Worm (Caenorhabditis elegans) whole organism, L4 larva: Measurements from ENCODE around the gene nlp-80.

Experiments used
- F26F4.8 ChIP-seq: fragments of 200-800 bp; sonication (Bioruptor generic); conservative IDR thresholded peaks from 2 replicates; pipeline ENCODE4 v1.3.6; 2022; ENCODE audit warnings: missing genetic modification characterization, missing compliant biosample characterization
- F37D6.2 ChIP-seq: sonication (generic microtip); optimal IDR thresholded peaks from 2 replicates; lab custom pipeline; 2016; ENCODE audit warnings: mild to moderate bottlenecking, missing genetic modification characterization, missing compliant biosample characterization
- F49E8.2 ChIP-seq: sonication (generic microtip); optimal IDR thresholded peaks from 2 replicates; lab custom pipeline; 2016; ENCODE audit warnings: missing compliant biosample characterization, mild to moderate bottlenecking, missing genetic modification characterization, borderline replicate concordance
- R02D3.7 ChIP-seq: fragments of 150-350 bp; sonication (generic microtip); optimal IDR thresholded peaks from 3 replicates; lab custom pipeline; 2014; ENCODE audit warnings: missing biosample characterization, missing genetic modification characterization
- T20F7.1 ChIP-seq: fragments of 200-800 bp; sonication (Bioruptor generic); optimal IDR thresholded peaks from 2 replicates; lab custom pipeline; 2018; ENCODE audit warnings: mild to moderate bottlenecking, missing genetic modification characterization, missing compliant biosample characterization
- T26A8.4 ChIP-seq: fragments of 200-800 bp; sonication (Bioruptor generic); IDR thresholded peaks from 2 replicates; pipeline ENCODE4 v1.3.6; 2022; ENCODE audit warnings: missing genetic modification characterization, missing compliant biosample characterization
- Y48G9A.11 ChIP-seq: fragments of 200-800 bp; sonication (Bioruptor generic); IDR thresholded peaks from 2 replicates; pipeline ENCODE4 v1.3.6; 2022; ENCODE audit warnings: missing genetic modification reagents, missing genetic modification characterization, missing compliant biosample characterization
- Y5F2A.4 ChIP-seq: fragments of 200-800 bp; sonication (Bioruptor generic); optimal IDR thresholded peaks from 2 replicates; lab custom pipeline; 2018; ENCODE audit warnings: mild to moderate bottlenecking, missing genetic modification characterization, missing compliant biosample characterization
- aha-1 ChIP-seq: fragments of 150-350 bp; peaks from one replicate; lab custom pipeline; 2014; ENCODE audit warnings: missing biosample characterization, missing genetic modification characterization
- ceh-20 ChIP-seq: fragments of 200-800 bp; sonication (Bioruptor generic); IDR thresholded peaks from 2 replicates; pipeline ENCODE4 v1.3.6; 2022; ENCODE audit warnings: missing genetic modification reagents, missing genetic modification characterization, missing compliant biosample characterization
- ceh-28 ChIP-seq: fragments of 150-350 bp; optimal IDR thresholded peaks from 2 replicates; lab custom pipeline; 2014; ENCODE audit warnings: missing biosample characterization, missing genetic modification reagents, missing genetic modification characterization
- ceh-44 ChIP-seq: fragments of 200-800 bp; sonication (Bioruptor generic); IDR thresholded peaks from 2 replicates; pipeline ENCODE4 v1.3.6; 2022; ENCODE audit warnings: missing genetic modification reagents, missing genetic modification characterization, missing compliant biosample characterization
- ceh-62 ChIP-seq: sonication (generic microtip); optimal IDR thresholded peaks from 2 replicates; lab custom pipeline; 2017; ENCODE audit warnings: missing biosample characterization, missing genetic modification characterization
- daf-16 ChIP-seq, 3 experiments: sonication (generic microtip); optimal IDR thresholded peaks; 2 replicates each; lab custom pipeline; 2016 to 2017; ENCODE audit warnings: missing genetic modification characterization in 3 of 3, missing genetic modification reagents in 3 of 3, mild to moderate bottlenecking in 2 of 3, missing compliant biosample characterization in 2 of 3, missing biosample characterization in 1 of 3, moderate library complexity in 1 of 3
- daf-8 ChIP-seq: fragments of 200-800 bp; sonication (Bioruptor generic); IDR thresholded peaks from 2 replicates; pipeline ENCODE4 v1.3.6; 2022; ENCODE audit warnings: missing genetic modification characterization, missing compliant biosample characterization
- dmd-6 ChIP-seq: fragments of 200-800 bp; sonication (Bioruptor generic); IDR thresholded peaks from 2 replicates; pipeline ENCODE4 v1.3.6; 2022; ENCODE audit warnings: missing genetic modification reagents, missing genetic modification characterization, missing compliant biosample characterization
- dmd-9 ChIP-seq: fragments of 200-800 bp; sonication (Bioruptor generic); IDR thresholded peaks from 2 replicates; pipeline ENCODE4 v1.3.6; 2022; ENCODE audit warnings: missing genetic modification reagents, missing genetic modification characterization, missing compliant biosample characterization
- dve-1 ChIP-seq: sonication (generic microtip); optimal IDR thresholded peaks from 2 replicates; lab custom pipeline; 2017; ENCODE audit warnings: antibody characterized with exemption, mild to moderate bottlenecking, missing genetic modification characterization, missing compliant biosample characterization; ENCODE audit not compliant: insufficient read depth
- egl-27 ChIP-seq: sonication (generic microtip); optimal IDR thresholded peaks from 3 replicates; lab custom pipeline; 2017; ENCODE audit warnings: missing biosample characterization, missing genetic modification reagents, missing genetic modification characterization
- fos-1 ChIP-seq: fragments of 150-350 bp; optimal IDR thresholded peaks from 2 replicates; lab custom pipeline; 2014; ENCODE audit warnings: missing biosample characterization, missing genetic modification characterization
- hif-1 ChIP-seq, 2 experiments: sonication (generic microtip); optimal IDR thresholded peaks; 2 replicates each; lab custom pipeline; 2016 to 2017; ENCODE audit warnings: missing compliant biosample characterization in 2 of 2, missing genetic modification characterization in 2 of 2, missing genetic modification reagents in 2 of 2, missing genotype in 2 of 2, mild to moderate bottlenecking in 1 of 2
- hlh-11 ChIP-seq: fragments of 200-800 bp; sonication (Bioruptor generic); optimal IDR thresholded peaks from 2 replicates; lab custom pipeline; 2018; ENCODE audit warnings: mild to moderate bottlenecking, missing genetic modification characterization, missing compliant biosample characterization
- jun-1 ChIP-seq: fragments of 150-350 bp; optimal IDR thresholded peaks from 2 replicates; lab custom pipeline; 2014; ENCODE audit warnings: missing biosample characterization, missing genetic modification reagents, missing genetic modification characterization
- lin-1 ChIP-seq: fragments of 200-800 bp; sonication (Bioruptor generic); IDR thresholded peaks from 2 replicates; pipeline ENCODE4 v1.3.6; 2022; ENCODE audit warnings: missing genetic modification reagents, missing genetic modification characterization, missing compliant biosample characterization
- lin-29 ChIP-seq: fragments of 200-800 bp; sonication (Bioruptor generic); IDR thresholded peaks from 2 replicates; pipeline ENCODE4 v1.3.6; 2022; ENCODE audit warnings: missing genetic modification reagents, missing genetic modification characterization, missing compliant biosample characterization
- lin-39 ChIP-seq: fragments of 150-350 bp; optimal IDR thresholded peaks from 2 replicates; lab custom pipeline; 2014; ENCODE audit warnings: missing biosample characterization, missing genetic modification reagents, missing genetic modification characterization
- lsy-2 ChIP-seq, 2 experiments: fragments of 150-350 bp in 1 of 2; sonication (generic microtip) in 1 of 2; optimal IDR thresholded peaks; 2 replicates each; lab custom pipeline; 2014 to 2017; ENCODE audit warnings: missing biosample characterization in 2 of 2, missing genetic modification characterization in 2 of 2
- mdl-1 ChIP-seq, 2 experiments: fragments of 150-350 bp in 1 of 2; sonication (generic microtip) in 1 of 2; optimal IDR thresholded peaks; 2 replicates each; lab custom pipeline; 2014 to 2017; ENCODE audit warnings: missing biosample characterization in 2 of 2, missing genetic modification characterization in 2 of 2
- mep-1 ChIP-seq: fragments of 150-350 bp; sonication (generic microtip); optimal IDR thresholded peaks from 3 replicates; lab custom pipeline; 2014; ENCODE audit warnings: missing biosample characterization, missing genetic modification characterization
- mxl-3 ChIP-seq: fragments of 200-800 bp; sonication (Bioruptor generic); optimal IDR thresholded peaks from 2 replicates; lab custom pipeline; 2018; ENCODE audit warnings: mild to moderate bottlenecking, missing genetic modification characterization, missing compliant biosample characterization
- nhr-10 ChIP-seq: fragments of 150-350 bp; optimal IDR thresholded peaks from 2 replicates; lab custom pipeline; 2014; ENCODE audit warnings: missing biosample characterization, missing genetic modification characterization
- nhr-102 ChIP-seq: sonication (generic microtip); optimal IDR thresholded peaks from 2 replicates; lab custom pipeline; 2016; ENCODE audit warnings: mild to moderate bottlenecking, missing genetic modification characterization, moderate library complexity, missing compliant biosample characterization
- nhr-11 ChIP-seq: fragments of 150-350 bp; optimal IDR thresholded peaks from 2 replicates; lab custom pipeline; 2014; ENCODE audit warnings: missing biosample characterization, missing genetic modification characterization
- nhr-111 ChIP-seq: fragments of 200-800 bp; sonication (Bioruptor generic); optimal IDR thresholded peaks from 2 replicates; lab custom pipeline; 2018; ENCODE audit warnings: mild to moderate bottlenecking, missing genetic modification characterization, missing compliant biosample characterization
- nhr-28 ChIP-seq: fragments of 150-350 bp; optimal IDR thresholded peaks from 2 replicates; lab custom pipeline; 2014; ENCODE audit warnings: missing biosample characterization, missing genetic modification characterization
- nhr-41 ChIP-seq: fragments of 200-800 bp; sonication (Bioruptor generic); IDR thresholded peaks from 2 replicates; pipeline ENCODE4 v1.3.6; 2022; ENCODE audit warnings: missing genetic modification reagents, missing genetic modification characterization, missing compliant biosample characterization
- nhr-42 ChIP-seq: fragments of 200-800 bp; sonication (Bioruptor generic); IDR thresholded peaks from 2 replicates; pipeline ENCODE4 v1.3.6; 2022; ENCODE audit warnings: missing genetic modification characterization, missing compliant biosample characterization
- nhr-48 ChIP-seq: sonication (generic microtip); optimal IDR thresholded peaks from 2 replicates; lab custom pipeline; 2016; ENCODE audit warnings: mild to moderate bottlenecking, missing genetic modification characterization, missing compliant biosample characterization
- nhr-76 ChIP-seq: fragments of 150-350 bp; optimal IDR thresholded peaks from 2 replicates; lab custom pipeline; 2014; ENCODE audit warnings: missing biosample characterization, missing genetic modification characterization
- nhr-77 ChIP-seq: fragments of 150-350 bp; optimal IDR thresholded peaks from 2 replicates; lab custom pipeline; 2014; ENCODE audit warnings: missing biosample characterization, missing genetic modification characterization
- pha-4 ChIP-seq, 2 experiments: fragments of 150-350 bp in 1 of 2; fragments of 200-800 bp in 1 of 2; sonication (Bioruptor generic) in 1 of 2; IDR thresholded peaks in 1 of 2; optimal IDR thresholded peaks in 1 of 2; 2 replicates each; pipeline versions ENCODE4 v1.3.6 to Lab custom; 2014 to 2022; ENCODE audit warnings: missing genetic modification characterization in 2 of 2, missing genetic modification reagents in 2 of 2, missing biosample characterization in 1 of 2, missing compliant biosample characterization in 1 of 2
- pqm-1 ChIP-seq: sonication (generic microtip); optimal IDR thresholded peaks from 2 replicates; lab custom pipeline; 2017; ENCODE audit warnings: missing biosample characterization, missing genetic modification characterization
- saeg-2 ChIP-seq: fragments of 200-800 bp; sonication (Bioruptor generic); IDR thresholded peaks from 2 replicates; pipeline ENCODE4 v1.3.6; 2022; ENCODE audit warnings: missing genetic modification reagents, missing genetic modification characterization, missing compliant biosample characterization
- set-16 ChIP-seq: fragments of 200-800 bp; sonication (Bioruptor generic); IDR thresholded peaks from 2 replicates; pipeline ENCODE4 v1.3.6; 2022; ENCODE audit warnings: missing genetic modification reagents, missing genetic modification characterization, missing compliant biosample characterization
- tag-97 ChIP-seq: fragments of 200-800 bp; sonication (Bioruptor generic); IDR thresholded peaks from 2 replicates; pipeline ENCODE4 v1.3.6; 2022; ENCODE audit warnings: missing genetic modification characterization, missing compliant biosample characterization
- tra-1 ChIP-seq: fragments of 200-800 bp; sonication (Bioruptor generic); IDR thresholded peaks from 2 replicates; pipeline ENCODE4 v1.3.6; 2022; ENCODE audit warnings: missing genetic modification reagents, missing genetic modification characterization, missing compliant biosample characterization
- vab-7 ChIP-seq: fragments of 200-800 bp; sonication (Bioruptor generic); IDR thresholded peaks from 2 replicates; pipeline ENCODE4 v1.3.6; 2022; ENCODE audit warnings: missing genetic modification reagents, missing genetic modification characterization, missing compliant biosample characterization
- zip-2 ChIP-seq: fragments of 150-350 bp; optimal IDR thresholded peaks from 2 replicates; lab custom pipeline; 2014; ENCODE audit warnings: missing biosample characterization, missing genetic modification characterization
- ztf-11 ChIP-seq: fragments of 150-350 bp; optimal IDR thresholded peaks from 2 replicates; lab custom pipeline; 2014; ENCODE audit warnings: missing biosample characterization, missing genetic modification characterization

Gene nlp-80

ce11 chrV:11070388-11070787 lies 5.0 kb upstream of the nlp-80 start (continued):
- TF ChIP-seq dmd-9 (GFP tag; lab: Robert Waterston, UW) (no peak), set-16 (GFP tag; lab: Robert Waterston, UW) (no peak), nhr-28 (tag; lab: Kevin White, UChicago) (peak; percentile 89), ceh-44 (GFP tag; lab: Robert Waterston, UW) (no peak), ceh-62 (tag; lab: Kevin White, UChicago) (no peak), zip-2 (tag; lab: Kevin White, UChicago) (no peak), ceh-28 (tag; lab: Kevin White, UChicago) (no peak), nhr-76 (tag; lab: Kevin White, UChicago) (no peak), mep-1 (no peak), fos-1 (tag; lab: Kevin White, UChicago) (no peak), Y48G9A.11 (GFP tag; lab: Robert Waterston, UW) (no peak), nhr-11 (no peak), lin-29 (GFP tag; lab: Robert Waterston, UW) (no peak), dmd-6 (peak; percentile 71), tag-97 (GFP tag; lab: Robert Waterston, UW) (no peak)

ce11 chrV:11069277-11069676 lies 3.9 kb upstream of the nlp-80 start, which contains the start of gene T04C12.8:
TSS of gene T04C12.8 (minus strand) at chrV:11069358.
- TF ChIP-seq nhr-77 (tag; lab: Kevin White, UChicago) (peak; percentile 92), R02D3.7 (tag; lab: Kevin White, UChicago) (no peak), hif-1 (tag; optimal IDR thresholded peaks at IDR 0.05; lab: Kevin White, UChicago) (peak in 1 of 2 experiments; percentile 27), T26A8.4 (GFP tag; lab: Robert Waterston, UW) (peak; percentile 36; the same call in 1 of the 2 replicates), daf-8 (GFP tag; lab: Robert Waterston, UW) (no peak), hlh-11 (tag; lab: Kevin White, UChicago) (peak; percentile 91), nhr-41 (GFP tag; lab: Robert Waterston, UW) (no peak), lin-39 (tag; lab: Kevin White, UChicago) (no peak), nhr-111 (GFP tag; lab: Kevin White, UChicago) (no peak), aha-1 (no peak), pha-4 (GFP tag; IDR thresholded peaks at IDR 0.05; lab: Robert Waterston, UW) (no peak), pha-4 (tag; optimal IDR thresholded peaks at IDR 0.05; lab: Kevin White, UChicago) (peak; percentile 2), egl-27 (tag; lab: Kevin White, UChicago) (no peak), jun-1 (tag; lab: Kevin White, UChicago) (no peak), set-16 (GFP tag; lab: Robert Waterston, UW) (no peak), dve-1 (tag; lab: Kevin White, UChicago) (peak; percentile 96), F37D6.2 (tag; lab: Kevin White, UChicago) (no peak), F49E8.2 (tag; lab: Kevin White, UChicago) (no peak), vab-7 (GFP tag; lab: Robert Waterston, UW) (no peak), ztf-11 (tag; lab: Kevin White, UChicago) (no peak), F26F4.8 (no peak), mdl-1 (tag; optimal IDR thresholded peaks at IDR 0.05; lab: Kevin White, UChicago) (peak in 1 of 2 experiments; percentile 77), saeg-2 (GFP tag; lab: Robert Waterston, UW) (peak; percentile 65; the same call in 1 of the 2 replicates), daf-16 (GFP tag; optimal IDR thresholded peaks at IDR 0.05; lab: Kevin White, UChicago) (peak in 1 of 2 experiments; percentile 86), daf-16 (tag; optimal IDR thresholded peaks at IDR 0.05; lab: Kevin White, UChicago) (peak; percentile 99), lin-1 (GFP tag; lab: Robert Waterston, UW) (peak; percentile 52), tra-1 (GFP tag; lab: Robert Waterston, UW) (peak; percentile 61; the same call in 1 of the 2 replicates), nhr-42 (0 out of 2 replicates have a peak, but pooled peaks have one; percentile 5), mxl-3 (peak; percentile 54), nhr-48 (tag; lab: Kevin White, UChicago) (peak; percentile 21), nhr-10 (tag; lab: Kevin White, UChicago) (no peak), mep-1 (peak; percentile 20), lsy-2 (tag; optimal IDR thresholded peaks at IDR 0.05; lab: Kevin White, UChicago) (peak in 1 of 2 experiments; percentile 53), ceh-20 (GFP tag; lab: Robert Waterston, UW) (0 out of 2 replicates have a peak, but pooled peaks have one; percentile 41), Y5F2A.4 (GFP tag; lab: Kevin White, UChicago) (no peak), dmd-6 (peak; percentile 92), nhr-28 (tag; lab: Kevin White, UChicago) (peak; percentile 86), T20F7.1 (GFP tag; lab: Kevin White, UChicago) (peak; percentile 58), nhr-102 (peak; percentile 82), pqm-1 (tag; lab: Kevin White, UChicago) (peak; percentile 94)
